Worm (Caenorhabditis elegans) whole organism, L4 larva: ENCODE measurements around the gene F53F8.7.

ENCODE experiments used
- D1046.2 ChIP-seq: fragments of 200-800 bp; sonication (Bioruptor generic); IDR thresholded peaks from 2 replicates; pipeline ENCODE4 v1.3.6; 2022; ENCODE audit warnings: missing genetic modification characterization, missing compliant biosample characterization
- F44E2.7 ChIP-seq: fragments of 200-800 bp; sonication (Bioruptor generic); IDR thresholded peaks from 2 replicates; pipeline ENCODE4 v2.1.2; 2022; ENCODE audit warnings: missing genetic modification characterization, missing compliant biosample characterization
- F49E8.2 ChIP-seq: sonication (generic microtip); optimal IDR thresholded peaks from 2 replicates; lab custom pipeline; 2016; ENCODE audit warnings: missing compliant biosample characterization, mild to moderate bottlenecking, missing genetic modification characterization, borderline replicate concordance
- Y105C5A.15 ChIP-seq: fragments of 200-800 bp; sonication (Bioruptor generic); IDR thresholded peaks from 2 replicates; pipeline ENCODE4 v1.3.6; 2022; ENCODE audit warnings: missing genetic modification characterization, missing compliant biosample characterization
- Y48G9A.11 ChIP-seq: fragments of 200-800 bp; sonication (Bioruptor generic); IDR thresholded peaks from 2 replicates; pipeline ENCODE4 v1.3.6; 2022; ENCODE audit warnings: missing genetic modification reagents, missing genetic modification characterization, missing compliant biosample characterization
- Y75B8A.6 ChIP-seq: fragments of 200-800 bp; sonication (Bioruptor generic); IDR thresholded peaks from 2 replicates; pipeline ENCODE4 v1.3.6; 2022; ENCODE audit warnings: missing genetic modification reagents, missing genetic modification characterization, missing compliant biosample characterization
- aha-1 ChIP-seq: fragments of 150-350 bp; peaks from one replicate; lab custom pipeline; 2014; ENCODE audit warnings: missing biosample characterization, missing genetic modification characterization
- ceh-20 ChIP-seq: fragments of 200-800 bp; sonication (Bioruptor generic); IDR thresholded peaks from 2 replicates; pipeline ENCODE4 v1.3.6; 2022; ENCODE audit warnings: missing genetic modification reagents, missing genetic modification characterization, missing compliant biosample characterization
- dmd-6 ChIP-seq: fragments of 200-800 bp; sonication (Bioruptor generic); IDR thresholded peaks from 2 replicates; pipeline ENCODE4 v1.3.6; 2022; ENCODE audit warnings: missing genetic modification reagents, missing genetic modification characterization, missing compliant biosample characterization
- dmd-8 ChIP-seq: fragments of 200-800 bp; sonication (Bioruptor generic); IDR thresholded peaks from 2 replicates; pipeline ENCODE4 v1.3.6; 2022; ENCODE audit warnings: missing genetic modification characterization, missing compliant biosample characterization
- dpl-1 ChIP-seq: fragments of 150-350 bp; optimal IDR thresholded peaks from 2 replicates; lab custom pipeline; 2014; ENCODE audit warnings: missing biosample characterization, missing genetic modification reagents, missing genetic modification characterization
- hlh-11 ChIP-seq: fragments of 200-800 bp; sonication (Bioruptor generic); optimal IDR thresholded peaks from 2 replicates; lab custom pipeline; 2018; ENCODE audit warnings: mild to moderate bottlenecking, missing genetic modification characterization, missing compliant biosample characterization
- hlh-30 ChIP-seq: sonication (generic microtip); optimal IDR thresholded peaks from 2 replicates; lab custom pipeline; 2017; ENCODE audit warnings: antibody characterized with exemption, mild to moderate bottlenecking, missing genetic modification characterization, missing compliant biosample characterization; ENCODE audit not compliant: insufficient read depth
- hmg-1.1 ChIP-seq: fragments of 200-800 bp; sonication (Bioruptor generic); IDR thresholded peaks from 2 replicates; pipeline ENCODE4 v1.3.6; 2022; ENCODE audit warnings: missing genetic modification reagents, missing genetic modification characterization, missing compliant biosample characterization
- lim-7 ChIP-seq: fragments of 200-800 bp; sonication (Bioruptor generic); IDR thresholded peaks from 2 replicates; pipeline ENCODE4 v1.3.6; 2022; ENCODE audit warnings: missing genetic modification characterization, missing compliant biosample characterization
- lin-13 ChIP-seq: fragments of 150-350 bp; optimal IDR thresholded peaks from 2 replicates; lab custom pipeline; 2014; ENCODE audit warnings: missing biosample characterization, missing genetic modification reagents, missing genetic modification characterization
- lin-15B ChIP-seq: fragments of 150-350 bp; sonication (generic microtip); optimal IDR thresholded peaks from 3 replicates; lab custom pipeline; 2014; ENCODE audit warnings: missing biosample characterization, missing genetic modification characterization
- lin-29 ChIP-seq: fragments of 200-800 bp; sonication (Bioruptor generic); IDR thresholded peaks from 2 replicates; pipeline ENCODE4 v1.3.6; 2022; ENCODE audit warnings: missing genetic modification reagents, missing genetic modification characterization, missing compliant biosample characterization
- madf-5 ChIP-seq, 2 experiments: fragments of 200-800 bp; sonication (Bioruptor generic); IDR thresholded peaks; 2 replicates each; pipeline ENCODE4 v1.3.6; 2022; ENCODE audit warnings: missing compliant biosample characterization in 2 of 2, missing genetic modification characterization in 2 of 2
- madf-9 ChIP-seq: fragments of 200-800 bp; sonication (Bioruptor generic); conservative IDR thresholded peaks from 2 replicates; pipeline ENCODE4 v1.3.6; 2022; ENCODE audit warnings: missing genetic modification reagents, missing genetic modification characterization, missing compliant biosample characterization
- mep-1 ChIP-seq: fragments of 150-350 bp; sonication (generic microtip); optimal IDR thresholded peaks from 3 replicates; lab custom pipeline; 2014; ENCODE audit warnings: missing biosample characterization, missing genetic modification characterization
- mxl-3 ChIP-seq: fragments of 200-800 bp; sonication (Bioruptor generic); optimal IDR thresholded peaks from 2 replicates; lab custom pipeline; 2018; ENCODE audit warnings: mild to moderate bottlenecking, missing genetic modification characterization, missing compliant biosample characterization
- nhr-237 ChIP-seq: sonication (generic microtip); optimal IDR thresholded peaks from 2 replicates; lab custom pipeline; 2017; ENCODE audit warnings: missing biosample characterization, missing genetic modification characterization
- nhr-28 ChIP-seq: fragments of 150-350 bp; optimal IDR thresholded peaks from 2 replicates; lab custom pipeline; 2014; ENCODE audit warnings: missing biosample characterization, missing genetic modification characterization
- nhr-6 ChIP-seq: fragments of 150-350 bp; optimal IDR thresholded peaks from 2 replicates; lab custom pipeline; 2014; ENCODE audit warnings: missing biosample characterization, missing genetic modification characterization
- nhr-77 ChIP-seq: fragments of 150-350 bp; optimal IDR thresholded peaks from 2 replicates; lab custom pipeline; 2014; ENCODE audit warnings: missing biosample characterization, missing genetic modification characterization
- pha-4 ChIP-seq, 2 experiments: fragments of 150-350 bp in 1 of 2; fragments of 200-800 bp in 1 of 2; sonication (Bioruptor generic) in 1 of 2; IDR thresholded peaks in 1 of 2; optimal IDR thresholded peaks in 1 of 2; 2 replicates each; pipeline versions ENCODE4 v1.3.6 to Lab custom; 2014 to 2022; ENCODE audit warnings: missing genetic modification characterization in 2 of 2, missing genetic modification reagents in 2 of 2, missing biosample characterization in 1 of 2, missing compliant biosample characterization in 1 of 2
- set-16 ChIP-seq: fragments of 200-800 bp; sonication (Bioruptor generic); IDR thresholded peaks from 2 replicates; pipeline ENCODE4 v1.3.6; 2022; ENCODE audit warnings: missing genetic modification reagents, missing genetic modification characterization, missing compliant biosample characterization
- skn-1 ChIP-seq: fragments of 150-350 bp; optimal IDR thresholded peaks from 2 replicates; lab custom pipeline; 2014; ENCODE audit warnings: missing biosample characterization, missing genetic modification characterization
- spr-1 ChIP-seq: sonication (generic microtip); optimal IDR thresholded peaks from 2 replicates; lab custom pipeline; 2016; ENCODE audit warnings: mild to moderate bottlenecking, missing genetic modification characterization, missing compliant biosample characterization
- unc-62 ChIP-seq, 3 experiments: fragments of 150-350 bp in 1 of 3; sonication (generic microtip); optimal IDR thresholded peaks in 2 of 3; peaks in 1 of 3; 1 replicate in 1 of 3; 2 replicates in 2 of 3; lab custom pipeline; 2014 to 2017; ENCODE audit warnings: missing biosample characterization in 3 of 3, missing genetic modification characterization in 3 of 3, missing genetic modification reagents in 3 of 3, missing genotype in 1 of 3
- zag-1 ChIP-seq: fragments of 150-350 bp; optimal IDR thresholded peaks from 2 replicates; lab custom pipeline; 2014; ENCODE audit warnings: missing biosample characterization, missing genetic modification characterization
- zip-11 ChIP-seq: fragments of 200-800 bp; sonication (Bioruptor generic); IDR thresholded peaks from 2 replicates; pipeline ENCODE4 v1.3.6; 2022; ENCODE audit warnings: missing genetic modification characterization, missing compliant biosample characterization
- zip-2 ChIP-seq: fragments of 150-350 bp; optimal IDR thresholded peaks from 2 replicates; lab custom pipeline; 2014; ENCODE audit warnings: missing biosample characterization, missing genetic modification characterization

Gene F53F8.7

ce11 chrV:20681120-20681519 lies 17.0 kb downstream of the F53F8.7 start, which contains the start of gene srsx-35:
Gene srsx-35 (plus strand): TSS chrV:20681420.
- TF ChIP-seq pha-4 (GFP tag; IDR thresholded peaks at IDR 0.05; lab: Robert Waterston, UW) (no peak), pha-4 (tag; optimal IDR thresholded peaks at IDR 0.05; lab: Kevin White, UChicago) (no peak), F44E2.7 (GFP tag; lab: Robert Waterston, UW) (no peak), lin-13 (GFP tag; lab: Kevin White, UChicago) (no peak), unc-62 (GFP tag; optimal IDR thresholded peaks at IDR 0.05 in 1 of 2; lab: Kevin White, UChicago) (peak in 1 of 2 experiments; percentile 10), unc-62 (tag; optimal IDR thresholded peaks at IDR 0.05; lab: Kevin White, UChicago) (no peak), skn-1 (tag; lab: Kevin White, UChicago) (no peak), nhr-6 (tag; lab: Kevin White, UChicago) (no peak), nhr-28 (tag; lab: Kevin White, UChicago) (no peak), madf-5 (GFP tag; IDR thresholded peaks at IDR 0.05; lab: Robert Waterston, UW) (no peak), aha-1 (tag; lab: Kevin White, UChicago) (peak; percentile 36), zag-1 (tag; lab: Kevin White, UChicago) (no peak), zip-11 (GFP tag; lab: Robert Waterston, UW) (no peak)

- TF ChIP-seq D1046.2 (no peak), dmd-8 (no peak), hmg-1.1 (no peak), Y105C5A.15 (no peak), mep-1 (no peak), unc-62 (GFP tag; optimal IDR thresholded peaks at IDR 0.05 in 1 of 2; lab: Kevin White, UChicago) (peak in 1 of 2 experiments; percentile 92), unc-62 (tag; optimal IDR thresholded peaks at IDR 0.05; lab: Kevin White, UChicago) (no peak)
These were observed 18.0 kb downstream of the F53F8.7 start for ce11 chrV:20680189-20680588.

- TF ChIP-seq madf-9: 0 out of 2 replicates have a peak, but pooled peaks have one; percentile 9
- TF ChIP-seq set-16 (GFP tag; lab: Robert Waterston, UW): peak; percentile 29; the same call in 1 of the 2 replicates
- TF ChIP-seq zip-2 (tag; lab: Kevin White, UChicago): no peak
- peak; percentile 36; the same call in 1 of the 2 replicates for TF ChIP-seq lim-7 (GFP tag; lab: Robert Waterston, UW)
These were observed 27.5 kb downstream of the F53F8.7 start for ce11 chrV:20670625-20671024.

DNA sequence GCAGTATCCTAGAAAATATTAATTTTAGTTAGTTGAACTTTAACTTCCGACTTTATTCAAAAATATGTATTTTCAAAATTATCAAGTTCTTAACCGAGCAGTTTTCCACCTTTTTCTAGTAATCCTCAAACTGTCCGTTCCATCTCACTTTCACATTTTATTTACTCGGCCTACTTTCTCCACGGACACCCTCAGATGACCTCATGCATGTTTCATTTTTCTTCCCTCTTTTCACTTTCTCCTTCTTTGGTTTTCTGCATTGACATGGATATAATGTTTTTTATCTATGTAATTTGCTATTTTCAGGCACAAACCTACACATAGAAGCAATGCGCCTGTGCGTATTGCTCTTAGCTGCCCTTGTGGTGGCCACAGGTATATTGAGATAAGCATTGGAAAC lies 31.3 kb downstream of the F53F8.7 start, which contains the start of gene mlt-11:
Gene mlt-11 (plus strand): TSS at position 301 of the 400 bp plus-strand sequence.
- peak; percentile 33 for TF ChIP-seq aha-1 (tag; lab: Kevin White, UChicago)
- no peak for TF ChIP-seq mxl-3

ce11 chrV:20664930-20665329 lies 33.2 kb downstream of the F53F8.7 start:
- TF ChIP-seq mxl-3 (no peak), aha-1 (tag; lab: Kevin White, UChicago) (peak; percentile 40), F49E8.2 (tag; lab: Kevin White, UChicago) (no peak), hlh-11 (tag; lab: Kevin White, UChicago) (peak; percentile 5)

- TF ChIP-seq aha-1 (tag; lab: Kevin White, UChicago) (peak; percentile 55), ceh-20 (GFP tag; lab: Robert Waterston, UW) (no peak)
These were observed 34.4 kb downstream of the F53F8.7 start for ce11 chrV:20663736-20664135.

DNA sequence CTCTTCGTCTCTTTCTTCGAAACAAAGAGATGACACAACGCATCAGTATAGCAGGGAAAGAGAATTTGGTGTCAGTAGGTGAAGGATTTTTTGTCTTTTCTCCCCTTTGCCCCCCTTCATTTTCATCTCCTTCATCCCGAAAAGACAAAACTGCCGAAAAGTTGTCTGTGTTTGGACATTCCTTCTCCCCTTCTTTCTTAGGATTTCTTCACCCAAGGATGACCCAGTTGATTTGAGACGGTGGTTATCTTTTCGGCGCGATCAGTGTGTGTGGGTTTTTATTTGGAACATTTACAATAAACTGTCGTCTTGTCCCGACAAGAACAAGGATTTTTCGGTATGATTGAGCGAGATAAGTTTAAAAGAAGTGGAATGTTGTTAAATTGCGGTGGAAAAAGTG lies 35.7 kb downstream of the F53F8.7 start:
- TF ChIP-seq ceh-20 (GFP tag; lab: Robert Waterston, UW) (no peak), unc-62 (GFP tag; optimal IDR thresholded peaks at IDR 0.05 in 1 of 2; lab: Kevin White, UChicago) (peak in 1 of 2 experiments; percentile 15), unc-62 (tag; optimal IDR thresholded peaks at IDR 0.05; lab: Kevin White, UChicago) (no peak), dpl-1 (GFP tag; lab: Kevin White, UChicago) (no peak), nhr-77 (tag; lab: Kevin White, UChicago) (no peak)
- TF ChIP-seq, all 104 proteins: peak for 1

ce11 chrV:20660025-20660424 lies 38.1 kb downstream of the F53F8.7 start, which contains the start of gene W01F3.2:
Gene W01F3.2 (plus strand): TSS chrV:20660325.
- TF ChIP-seq nhr-237 (tag; lab: Kevin White, UChicago) (no peak), lin-15B (tag; lab: Kevin White, UChicago) (no peak), hlh-11 (tag; lab: Kevin White, UChicago) (peak; percentile 21), lin-29 (no peak), Y75B8A.6 (GFP tag; lab: Robert Waterston, UW) (no peak), spr-1 (no peak), dmd-6 (GFP tag; lab: Robert Waterston, UW) (peak; percentile 14; the same call in 1 of the 2 replicates), nhr-28 (tag; lab: Kevin White, UChicago) (peak; percentile 36), Y48G9A.11 (GFP tag; lab: Robert Waterston, UW) (no peak), mxl-3 (no peak), hlh-30 (tag; lab: Kevin White, UChicago) (peak; percentile 29), hmg-1.1 (no peak)
